Fruit fly (Drosophila melanogaster): ENCODE data around the gene Vm26Aa.

Gene Vm26Aa

DNA sequence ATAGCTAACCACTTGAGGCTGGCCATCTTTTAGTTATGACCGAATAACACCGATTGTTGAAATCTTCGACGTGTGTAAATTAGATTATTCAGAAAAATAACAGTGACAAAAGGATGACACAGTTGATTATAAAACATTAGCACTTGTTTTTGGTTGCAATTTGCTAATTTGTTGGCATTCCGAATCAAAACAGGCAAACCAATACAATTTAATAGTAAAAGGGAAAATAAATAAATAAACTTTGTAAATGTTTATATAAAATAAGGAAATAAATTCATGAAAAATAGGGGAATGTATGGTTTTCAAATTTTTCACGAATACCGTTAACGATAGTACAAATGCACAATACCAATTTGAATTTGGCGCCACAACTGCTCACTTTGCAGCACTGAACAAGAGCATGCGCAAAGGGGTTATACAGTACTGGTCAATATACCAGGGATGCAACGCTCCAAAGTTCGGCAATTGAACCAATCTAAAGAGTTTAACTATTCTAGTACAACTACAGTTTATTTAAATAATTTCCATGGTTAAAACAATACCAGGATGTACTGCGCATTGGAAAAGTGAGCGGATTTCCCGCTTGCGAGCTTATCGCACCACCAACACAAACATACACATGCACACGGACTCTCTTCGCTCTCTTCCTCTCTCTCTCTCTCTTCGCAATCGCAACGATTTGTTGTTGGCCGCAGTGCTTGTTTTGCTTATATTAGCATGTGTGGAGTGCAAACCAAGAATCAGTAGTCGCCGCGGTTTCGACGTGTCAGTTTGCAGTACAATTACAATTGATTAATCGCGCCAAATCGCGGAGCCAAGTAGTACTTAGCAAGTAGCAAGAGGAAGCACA is 16.7 kb downstream of the Vm26Aa start, which contains the start of the genes Sfp26Ad and Gpdh1:
Sfp26Ad (minus strand) TSS at position 76 of the 850 bp plus-strand sequence.
Gpdh1 (plus strand) TSS at position 415 of the 850 bp plus-strand sequence.
- TF ChIP-seq achi (GFP tag; optimal IDR thresholded peaks at IDR 0.05), result peak; percentile 66
- TF ChIP-seq esn (GFP tag; optimal IDR thresholded peaks at IDR 0.05), result peak; percentile 82
- TF ChIP-seq CG8632 (GFP tag; optimal IDR thresholded peaks at IDR 0.05), result peak; percentile 64
- peak; percentile 74 for TF ChIP-seq topi (GFP tag; optimal IDR thresholded peaks at IDR 0.05)
- peak; percentile 71 for TF ChIP-seq CG6792 (GFP tag; optimal IDR thresholded peaks at IDR 0.05)
- TF ChIP-seq Hr4 (GFP tag; optimal IDR thresholded peaks at IDR 0.05), result peak; percentile 62
- peak; percentile 19 for TF ChIP-seq Sox15 (GFP tag; optimal IDR thresholded peaks at IDR 0.05)
- TF ChIP-seq CG9139 (GFP tag; optimal IDR thresholded peaks at IDR 0.05), result peak; percentile 71
- TF ChIP-seq CG3919 (GFP tag; optimal IDR thresholded peaks at IDR 0.05), result peak; percentile 83
- peak; percentile 71 for TF ChIP-seq CG8119 (GFP tag; IDR thresholded peaks at IDR 0.05)
- TF ChIP-seq CG10631 (GFP tag; optimal IDR thresholded peaks at IDR 0.05), result peak; percentile 71
- peak; percentile 81 for TF ChIP-seq Met (GFP tag; optimal IDR thresholded peaks at IDR 0.05)
- no peak for TF ChIP-seq Eip93F (GFP tag; optimal IDR thresholded peaks at IDR 0.05)
- peak; percentile 62 for TF ChIP-seq net (GFP tag; optimal IDR thresholded peaks at IDR 0.05)
- TF ChIP-seq CG32006 (GFP tag; optimal IDR thresholded peaks at IDR 0.05), result peak; percentile 58
- peak; percentile 71 for TF ChIP-seq CG16779 (tag; optimal IDR thresholded peaks at IDR 0.05)
- no peak for TF ChIP-seq Hr38 (GFP tag; optimal IDR thresholded peaks at IDR 0.05)
- TF ChIP-seq spab (GFP tag; optimal IDR thresholded peaks at IDR 0.05), result no peak
- peak; percentile 28 for TF ChIP-seq fd59A (GFP tag; optimal IDR thresholded peaks at IDR 0.05)
- peak; percentile 36 for TF ChIP-seq CG11762 (GFP tag; optimal IDR thresholded peaks at IDR 0.05; ENCODE audit: insufficient read depth)
- peak; percentile 62 for TF ChIP-seq CG15336 (GFP tag; IDR thresholded peaks at IDR 0.05)
- TF ChIP-seq CG11902 (GFP tag; optimal IDR thresholded peaks at IDR 0.05), result peak; percentile 62
- peak; percentile 67 for TF ChIP-seq CG6163 (GFP tag; IDR thresholded peaks at IDR 0.05)
- peak in 1 of 2 experiments; percentile 49 for TF ChIP-seq salr (GFP tag; optimal IDR thresholded peaks at IDR 0.05)
- peak; percentile 54 for TF ChIP-seq acj6 (GFP tag; optimal IDR thresholded peaks at IDR 0.05)
- TF ChIP-seq eg (GFP tag; IDR thresholded peaks at IDR 0.05), result peak; percentile 39; the same call in 2 of the 3 replicates
- peak; percentile 75 for TF ChIP-seq CG31627 (GFP tag; optimal IDR thresholded peaks at IDR 0.05)
- TF ChIP-seq dac (GFP tag; optimal IDR thresholded peaks at IDR 0.05), result no peak
- peak; percentile 79 for TF ChIP-seq Sox102F (GFP tag; optimal IDR thresholded peaks at IDR 0.05)
- peak; percentile 34 for TF ChIP-seq CG6808 (GFP tag; optimal IDR thresholded peaks at IDR 0.05)
- peak; percentile 61 for TF ChIP-seq fkh (GFP tag; optimal IDR thresholded peaks at IDR 0.05)
- TF ChIP-seq CG1621 (tag; optimal IDR thresholded peaks at IDR 0.05), result peak; percentile 19
- TF ChIP-seq svp (GFP tag), result peak; percentile 82
- no peak for TF ChIP-seq Gug (GFP tag; IDR thresholded peaks at IDR 0.05)
- TF ChIP-seq vri (GFP tag; optimal IDR thresholded peaks at IDR 0.05), result peak; percentile 90
- TF ChIP-seq Eip75B (GFP tag; optimal IDR thresholded peaks at IDR 0.05), result peak; percentile 58
- peak; percentile 72 for TF ChIP-seq Sox14 (GFP tag; optimal IDR thresholded peaks at IDR 0.05)
- TF ChIP-seq fd85E (GFP tag; optimal IDR thresholded peaks at IDR 0.05), result no peak
- TF ChIP-seq CG10669 (GFP tag; optimal IDR thresholded peaks at IDR 0.05), result peak; percentile 52
- peak; percentile 52 for TF ChIP-seq Ets96B (tag; optimal IDR thresholded peaks at IDR 0.05)
- TF ChIP-seq Blimp-1 (GFP tag; optimal IDR thresholded peaks at IDR 0.05), result peak; percentile 20
- TF ChIP-seq OdsH (GFP tag; optimal IDR thresholded peaks at IDR 0.05), result peak; percentile 69
- peak; percentile 63 for TF ChIP-seq CG3032 (tag; optimal IDR thresholded peaks at IDR 0.05)
- TF ChIP-seq Smox (GFP tag; optimal IDR thresholded peaks at IDR 0.05), result peak; percentile 77
- TF ChIP-seq cyc (GFP tag; optimal IDR thresholded peaks at IDR 0.05), result peak; percentile 81
- peak; percentile 38 for TF ChIP-seq CG8319 (GFP tag; optimal IDR thresholded peaks at IDR 0.05)
- TF ChIP-seq ss (GFP tag; optimal IDR thresholded peaks at IDR 0.05), result peak; percentile 77 to 79
- no peak for TF ChIP-seq CG6276 (GFP tag; optimal IDR thresholded peaks at IDR 0.05)
- peak; percentile 56 for TF ChIP-seq Lpt (GFP tag; optimal IDR thresholded peaks at IDR 0.05)
- TF ChIP-seq CG7368 (GFP tag; optimal IDR thresholded peaks at IDR 0.05), result peak; percentile 59

Data from whole organism, prepupa.